Worm (Caenorhabditis elegans) whole organism, young adult: ENCODE measurements around the gene C28H8.3.
A peak's percentile ranks its signal among the peaks of the same experiment; 100 is the strongest.

Experiments
- B0336.3 ChIP-seq: fragments of 200-800 bp; sonication (Bioruptor generic); IDR thresholded peaks from 2 replicates; pipeline ENCODE4 v1.3.6; 2022; ENCODE audit warnings: missing genetic modification characterization, missing compliant biosample characterization
- C17E4.6 ChIP-seq: fragments of 200-800 bp; sonication (Bioruptor generic); IDR thresholded peaks from 2 replicates; pipeline ENCODE4 v1.3.6; 2022; ENCODE audit warnings: missing genetic modification reagents, missing genetic modification characterization, missing compliant biosample characterization
- D2030.7 ChIP-seq: fragments of 200-800 bp; sonication (Bioruptor generic); IDR thresholded peaks from 2 replicates; pipeline ENCODE4 v1.3.6; 2022; ENCODE audit warnings: missing genetic modification reagents, missing genetic modification characterization, missing compliant biosample characterization
- F55B11.4 ChIP-seq: sonication (generic microtip); optimal IDR thresholded peaks from 2 replicates; lab custom pipeline; 2016; ENCODE audit warnings: missing compliant biosample characterization, missing genetic modification characterization, borderline replicate concordance; ENCODE audit not compliant: insufficient read depth
- F57A8.1 ChIP-seq: fragments of 200-800 bp; sonication (Bioruptor generic); optimal IDR thresholded peaks from 2 replicates; lab custom pipeline; 2018; ENCODE audit warnings: mild to moderate bottlenecking, missing genetic modification characterization, moderate library complexity, missing compliant biosample characterization
- K11D2.4 ChIP-seq: fragments of 200-800 bp; sonication (Bioruptor generic); IDR thresholded peaks from 2 replicates; pipeline ENCODE4 v1.3.6; 2022; ENCODE audit warnings: missing genetic modification reagents, missing genetic modification characterization, missing compliant biosample characterization
- K12H6.12 ChIP-seq: fragments of 200-800 bp; sonication (Bioruptor generic); optimal IDR thresholded peaks from 2 replicates; lab custom pipeline; 2018; ENCODE audit warnings: mild to moderate bottlenecking, missing genetic modification characterization, missing compliant biosample characterization
- T07F8.4 ChIP-seq: sonication (generic microtip); optimal IDR thresholded peaks from 2 replicates; lab custom pipeline; 2016; ENCODE audit warnings: mild to moderate bottlenecking, missing genetic modification characterization, moderate library complexity, missing compliant biosample characterization
- Y79H2A.3 ChIP-seq: fragments of 200-800 bp; sonication (Bioruptor generic); conservative IDR thresholded peaks from 2 replicates; pipeline ENCODE4 v1.3.6; 2022; ENCODE audit warnings: missing genetic modification reagents, missing genetic modification characterization, missing compliant biosample characterization
- Y95B8A.8 ChIP-seq: fragments of 200-800 bp; sonication (Bioruptor generic); IDR thresholded peaks from 2 replicates; pipeline ENCODE4 v1.3.6; 2022; ENCODE audit warnings: missing genetic modification reagents, missing genetic modification characterization, missing compliant biosample characterization
- ZK185.1 ChIP-seq: sonication (generic microtip); optimal IDR thresholded peaks from 2 replicates; lab custom pipeline; 2016; ENCODE audit warnings: mild to moderate bottlenecking, missing genetic modification characterization, missing compliant biosample characterization; ENCODE audit not compliant: poor library complexity, severe bottlenecking
- ama-1 ChIP-seq, 3 experiments: fragments of 150-350 bp in 1 of 3; sonication (generic microtip) in 2 of 3; optimal IDR thresholded peaks; 2 replicates each; lab custom pipeline; 2014 to 2018; ENCODE audit warnings: missing biosample characterization in 2 of 3, missing genetic modification characterization in 2 of 3, missing genetic modification reagents in 2 of 3
- aptf-3 ChIP-seq: fragments of 200-800 bp; sonication (Bioruptor generic); IDR thresholded peaks from 2 replicates; pipeline ENCODE4 v1.3.6; 2022; ENCODE audit warnings: missing genetic modification characterization, missing compliant biosample characterization
- cebp-2 ChIP-seq: fragments of 200-800 bp; sonication (Bioruptor generic); IDR thresholded peaks from 2 replicates; pipeline ENCODE4 v1.3.6; 2022; ENCODE audit warnings: missing genetic modification characterization, missing compliant biosample characterization
- ceh-27 ChIP-seq: fragments of 200-800 bp; sonication (Bioruptor generic); optimal IDR thresholded peaks from 2 replicates; lab custom pipeline; 2018; ENCODE audit warnings: mild to moderate bottlenecking, missing genetic modification characterization, moderate library complexity, missing compliant biosample characterization
- ceh-58 ChIP-seq: fragments of 200-800 bp; sonication (Bioruptor generic); IDR thresholded peaks from 2 replicates; pipeline ENCODE4 v1.3.6; 2022; ENCODE audit warnings: missing genetic modification characterization, missing compliant biosample characterization
- ceh-79 ChIP-seq: sonication (generic microtip); optimal IDR thresholded peaks from 2 replicates; lab custom pipeline; 2017; ENCODE audit warnings: mild to moderate bottlenecking, missing genetic modification characterization, missing compliant biosample characterization
- ceh-91 ChIP-seq: fragments of 200-800 bp; sonication (Bioruptor generic); IDR thresholded peaks from 2 replicates; pipeline ENCODE4 v1.3.6; 2022; ENCODE audit warnings: missing genetic modification reagents, missing genetic modification characterization, missing compliant biosample characterization
- dpl-1 ChIP-seq: fragments of 150-350 bp; optimal IDR thresholded peaks from 2 replicates; lab custom pipeline; 2014; ENCODE audit warnings: missing biosample characterization, missing genetic modification reagents, missing genetic modification characterization
- egl-18 ChIP-seq: fragments of 200-800 bp; sonication (Bioruptor generic); IDR thresholded peaks from 2 replicates; pipeline ENCODE4 v1.3.6; 2022; ENCODE audit warnings: missing genetic modification reagents, missing genetic modification characterization, missing compliant biosample characterization
- egrh-3 ChIP-seq: fragments of 200-800 bp; sonication (Bioruptor generic); IDR thresholded peaks from 2 replicates; pipeline ENCODE4 v1.3.6; 2022; ENCODE audit warnings: missing genetic modification reagents, missing genetic modification characterization, missing compliant biosample characterization
- him-1 ChIP-seq: sonication (generic microtip); optimal IDR thresholded peaks from 2 replicates; lab custom pipeline; 2016; ENCODE audit warnings: missing genotype, missing genetic modification reagents, missing genetic modification characterization, missing compliant biosample characterization
- hlh-26 ChIP-seq: fragments of 200-800 bp; sonication (Bioruptor generic); conservative IDR thresholded peaks from 2 replicates; pipeline ENCODE4 v1.3.6; 2022; ENCODE audit warnings: missing genetic modification reagents, missing genetic modification characterization, missing compliant biosample characterization
- lin-35 ChIP-seq, 3 experiments: fragments of 150-350 bp in 2 of 3; sonication (generic microtip) in 1 of 3; optimal IDR thresholded peaks; 2 replicates each; lab custom pipeline; 2014 to 2018; ENCODE audit warnings: missing biosample characterization in 3 of 3, missing genetic modification characterization in 3 of 3, missing genetic modification reagents in 3 of 3
- lin-54 ChIP-seq: fragments of 200-800 bp; sonication (Bioruptor generic); optimal IDR thresholded peaks from 2 replicates; lab custom pipeline; 2018; ENCODE audit warnings: mild to moderate bottlenecking, missing genetic modification characterization, missing compliant biosample characterization
- lsy-27 ChIP-seq: sonication (generic microtip); optimal IDR thresholded peaks from 2 replicates; lab custom pipeline; 2017; ENCODE audit warnings: missing genetic modification characterization, mild to moderate bottlenecking, missing compliant biosample characterization, antibody characterized with exemption, missing genotype, borderline replicate concordance; ENCODE audit not compliant: insufficient read depth
- madf-3 ChIP-seq: fragments of 200-800 bp; sonication (Bioruptor generic); IDR thresholded peaks from 2 replicates; pipeline ENCODE4 v1.3.6; 2022; ENCODE audit warnings: missing genetic modification reagents, missing genetic modification characterization, missing compliant biosample characterization
- madf-6 ChIP-seq: fragments of 200-800 bp; sonication (Bioruptor generic); IDR thresholded peaks from 2 replicates; pipeline ENCODE4 v1.3.6; 2022; ENCODE audit warnings: missing genetic modification reagents, missing genetic modification characterization, missing compliant biosample characterization
- madf-8 ChIP-seq: fragments of 200-800 bp; sonication (Bioruptor generic); conservative IDR thresholded peaks from 2 replicates; pipeline ENCODE4 v1.3.6; 2022; ENCODE audit warnings: missing genetic modification reagents, missing genetic modification characterization, missing compliant biosample characterization
- mcd-1 ChIP-seq: fragments of 200-800 bp; sonication (Bioruptor generic); IDR thresholded peaks from 2 replicates; pipeline ENCODE4 v1.3.6; 2022; ENCODE audit warnings: missing genetic modification reagents, missing genetic modification characterization, missing compliant biosample characterization
- nhr-120 ChIP-seq: fragments of 200-800 bp; sonication (Bioruptor generic); IDR thresholded peaks from 2 replicates; pipeline ENCODE4 v1.3.6; 2022; ENCODE audit warnings: missing genetic modification characterization, missing compliant biosample characterization
- repo-1 ChIP-seq: sonication (generic microtip); optimal IDR thresholded peaks from 2 replicates; lab custom pipeline; 2017; ENCODE audit warnings: mild to moderate bottlenecking, missing genetic modification characterization, missing compliant biosample characterization
- rpc-1 ChIP-seq, 2 experiments: fragments of 150-350 bp in 1 of 2; sonication (generic microtip) in 1 of 2; optimal IDR thresholded peaks; 2 replicates each; lab custom pipeline; 2014 to 2018; ENCODE audit warnings: missing biosample characterization in 1 of 2, missing genetic modification characterization in 1 of 2, missing genetic modification reagents in 1 of 2, missing genotype in 1 of 2
- sdz-38 ChIP-seq: sonication (generic microtip); optimal IDR thresholded peaks from 2 replicates; lab custom pipeline; 2016; ENCODE audit warnings: missing genotype, missing genetic modification characterization, missing compliant biosample characterization
- snpc-4 ChIP-seq, 5 experiments: fragments of 150-350 bp in 1 of 5; sonication (generic microtip) in 4 of 5; optimal IDR thresholded peaks; 2 replicates each; lab custom pipeline; 2014 to 2018; ENCODE audit warnings: missing genetic modification characterization in 5 of 5, missing biosample characterization in 3 of 5, antibody characterized with exemption in 2 of 5, mild to moderate bottlenecking in 2 of 5, missing compliant biosample characterization in 2 of 5, missing genotype in 2 of 5, moderate library complexity in 2 of 5, missing genetic modification reagents in 1 of 5
- tbp1 ChIP-seq: fragments of 200-800 bp; sonication (Bioruptor generic); optimal IDR thresholded peaks from 2 replicates; lab custom pipeline; 2018; ENCODE audit warnings: mild to moderate bottlenecking, missing genetic modification characterization, missing compliant biosample characterization
- tbx-9 ChIP-seq: sonication (generic microtip); optimal IDR thresholded peaks from 2 replicates; lab custom pipeline; 2016; ENCODE audit warnings: borderline replicate concordance, missing genetic modification characterization, inconsistent platforms, missing compliant biosample characterization
- tlf-1 ChIP-seq: fragments of 200-800 bp; sonication (Bioruptor generic); optimal IDR thresholded peaks from 2 replicates; lab custom pipeline; 2018; ENCODE audit warnings: mild to moderate bottlenecking, missing genetic modification characterization, missing compliant biosample characterization
- unc-130 ChIP-seq: sonication (generic microtip); optimal IDR thresholded peaks from 2 replicates; lab custom pipeline; 2016; ENCODE audit warnings: missing genetic modification reagents, missing genetic modification characterization, missing compliant biosample characterization
- xnd-1 ChIP-seq: sonication (generic microtip); optimal IDR thresholded peaks from 2 replicates; lab custom pipeline; 2016; ENCODE audit warnings: missing genotype, missing genetic modification reagents, missing genetic modification characterization, missing compliant biosample characterization
- zim-3 ChIP-seq: sonication (generic microtip); optimal IDR thresholded peaks from 2 replicates; lab custom pipeline; 2017; ENCODE audit warnings: mild to moderate bottlenecking, missing genetic modification characterization, moderate library complexity, missing compliant biosample characterization
- ztf-18 ChIP-seq: sonication (generic microtip); optimal IDR thresholded peaks from 2 replicates; lab custom pipeline; 2016; ENCODE audit warnings: missing genotype, mild to moderate bottlenecking, missing genetic modification characterization, missing compliant biosample characterization
- ztf-25 ChIP-seq: fragments of 200-800 bp; sonication (Bioruptor generic); IDR thresholded peaks from 2 replicates; pipeline ENCODE4 v1.3.6; 2022; ENCODE audit warnings: missing genetic modification reagents, missing genetic modification characterization, missing compliant biosample characterization
- ztf-28 ChIP-seq: fragments of 200-800 bp; sonication (Bioruptor generic); IDR thresholded peaks from 2 replicates; pipeline ENCODE4 v1.3.6; 2022; ENCODE audit warnings: missing genetic modification reagents, missing genetic modification characterization, missing compliant biosample characterization

C28H8.3 gene

ce11 chrIII:5875418-5875702 is 33.1 kb upstream of the C28H8.3 start (continued):
- TF ChIP-seq ceh-58 (GFP tag; lab: Robert Waterston, UW) (no peak), tbp1 (GFP tag; lab: Kevin White, UChicago) (no peak), madf-8 (no peak), F55B11.4 (tag; lab: Kevin White, UChicago) (no peak)

- no peak for TF ChIP-seq sdz-38 (tag; lab: Kevin White, UChicago)
- TF ChIP-seq ceh-27 (GFP tag; lab: Kevin White, UChicago), result no peak
- no peak for TF ChIP-seq zim-3 (tag; lab: Kevin White, UChicago)
- no peak for TF ChIP-seq madf-8
- TF ChIP-seq lsy-27 (tag; lab: Kevin White, UChicago), result no peak
- TF ChIP-seq repo-1 (tag; lab: Kevin White, UChicago), result no peak
- TF ChIP-seq mcd-1 (GFP tag; lab: Robert Waterston, UW), result no peak
- no peak for TF ChIP-seq ceh-79 (tag; lab: Kevin White, UChicago)
- no peak for TF ChIP-seq C17E4.6 (GFP tag; lab: Robert Waterston, UW)
- TF ChIP-seq aptf-3 (GFP tag; lab: Robert Waterston, UW), result no peak
- TF ChIP-seq ama-1 (optimal IDR thresholded peaks at IDR 0.05; lab: Kevin White, UChicago), result no peak
- no peak for TF ChIP-seq ama-1 (GFP tag; optimal IDR thresholded peaks at IDR 0.05; lab: Kevin White, UChicago)
- no peak for TF ChIP-seq him-1 (tag; lab: Kevin White, UChicago)
- no peak for TF ChIP-seq xnd-1
- TF ChIP-seq Y79H2A.3 (GFP tag; lab: Robert Waterston, UW), result no peak
These were observed 32.8 kb upstream of the C28H8.3 start for ce11 chrIII:5875705-5876104.

- TF ChIP-seq aptf-3 (GFP tag; lab: Robert Waterston, UW) (0 out of 2 replicates have a peak, but pooled peaks have one; percentile 72), D2030.7 (GFP tag; lab: Robert Waterston, UW) (peak; percentile 93), ceh-91 (GFP tag; lab: Robert Waterston, UW) (peak; percentile 94), ztf-18 (peak; percentile 37), lin-54 (GFP tag; lab: Kevin White, UChicago) (peak; percentile 72), F57A8.1 (no peak), rpc-1 (optimal IDR thresholded peaks at IDR 0.05; lab: Kevin White, UChicago) (no peak), rpc-1 (tag; optimal IDR thresholded peaks at IDR 0.05; lab: Kevin White, UChicago) (no peak), snpc-4 (GFP tag; optimal IDR thresholded peaks at IDR 0.05; lab: Kevin White, UChicago) (no peak), snpc-4 (tag; optimal IDR thresholded peaks at IDR 0.05; lab: Kevin White, UChicago) (peak in 2 of 4 experiments; percentile 39 to 42), madf-6 (GFP tag; lab: Robert Waterston, UW) (peak; percentile 99), tbx-9 (tag; lab: Kevin White, UChicago) (no peak), cebp-2 (no peak), madf-3 (GFP tag; lab: Robert Waterston, UW) (peak; percentile 92), ztf-25 (GFP tag; lab: Robert Waterston, UW) (0 out of 2 replicates have a peak, but pooled peaks have one; percentile 54), B0336.3 (0 out of 2 replicates have a peak, but pooled peaks have one; percentile 58), egl-18 (GFP tag; lab: Robert Waterston, UW) (no peak), ZK185.1 (tag; lab: Kevin White, UChicago) (peak; percentile 40), egrh-3 (GFP tag; lab: Robert Waterston, UW) (peak; percentile 50; the same call in 1 of the 2 replicates), K11D2.4 (GFP tag; lab: Robert Waterston, UW) (no peak), unc-130 (GFP tag; lab: Kevin White, UChicago) (peak; percentile 67), tlf-1 (peak; percentile 84), C17E4.6 (GFP tag; lab: Robert Waterston, UW) (peak; percentile 84), ztf-28 (GFP tag; lab: Robert Waterston, UW) (peak; percentile 50; the same call in 1 of the 2 replicates), Y95B8A.8 (GFP tag; lab: Robert Waterston, UW) (peak; percentile 92), dpl-1 (GFP tag; lab: Kevin White, UChicago) (peak; percentile 86), T07F8.4 (tag; lab: Kevin White, UChicago) (no peak), K12H6.12 (tag; lab: Kevin White, UChicago) (no peak), lin-35 (GFP tag; optimal IDR thresholded peaks at IDR 0.05; lab: Kevin White, UChicago) (peak in 1 of 3 experiments; percentile 20), nhr-120 (no peak), hlh-26 (GFP tag; lab: Robert Waterston, UW) (no peak)
These were observed 32.3 kb upstream of the C28H8.3 start, which contains the start of gene aldo-2 for ce11 chrIII:5876140-5876675. TSS of gene aldo-2 (minus strand) at chrIII:5876625.
